Fruit fly (Drosophila melanogaster): ENCODE data around the gene ppk10.

ppk10 gene

dm6 chr2L:10466865-10467270 is 14.7 kb upstream of the ppk10 start (continued):
- peak; percentile 49 for TF ChIP-seq CG18619 (GFP tag; optimal IDR thresholded peaks at IDR 0.05)
- TF ChIP-seq Gsc (GFP tag; IDR thresholded peaks at IDR 0.05): peak; percentile 49
- TF ChIP-seq abd-A (tag; optimal IDR thresholded peaks at IDR 0.05): no peak
- TF ChIP-seq CG14050 (GFP tag; IDR thresholded peaks at IDR 0.05): no peak
- TF ChIP-seq CG16863 (GFP tag; optimal IDR thresholded peaks at IDR 0.05): peak; percentile 57
- TF ChIP-seq CG10959 (GFP tag; IDR thresholded peaks at IDR 0.05): no peak; the same call in 1 of the 2 replicates
- TF ChIP-seq H2.0 (GFP tag; IDR thresholded peaks at IDR 0.05): peak; percentile 23; the same call in 1 of the 2 replicates
- TF ChIP-seq CG4282 (GFP tag; optimal IDR thresholded peaks at IDR 0.05): no peak
- TF ChIP-seq Dfd (GFP tag; optimal IDR thresholded peaks at IDR 0.05): no peak
- TF ChIP-seq CG4854 (GFP tag; optimal IDR thresholded peaks at IDR 0.05): peak; percentile 14
- no peak for TF ChIP-seq inv (GFP tag; IDR thresholded peaks at IDR 0.05; ENCODE audit: partially characterized antibody)
- no peak for TF ChIP-seq CG17568 (GFP tag; optimal IDR thresholded peaks at IDR 0.05)
- TF ChIP-seq CG6683 (GFP tag; optimal IDR thresholded peaks at IDR 0.05): peak; percentile 21
- TF ChIP-seq scrt (GFP tag; optimal IDR thresholded peaks at IDR 0.05): no peak
- peak; percentile 63 for TF ChIP-seq tin (GFP tag; optimal IDR thresholded peaks at IDR 0.05)
- TF ChIP-seq lilli (GFP tag; optimal IDR thresholded peaks at IDR 0.05): peak; percentile 35
- TF ChIP-seq CG4328 (GFP tag; optimal IDR thresholded peaks at IDR 0.05): no peak
- peak; percentile 36 for TF ChIP-seq CG18599 (GFP tag; optimal IDR thresholded peaks at IDR 0.05)
- peak; percentile 19 for TF ChIP-seq sqz (GFP tag; optimal IDR thresholded peaks at IDR 0.05)
- TF ChIP-seq CG5180 (GFP tag; optimal IDR thresholded peaks at IDR 0.05): peak; percentile 82
- TF ChIP-seq CG11085 (GFP tag; IDR thresholded peaks at IDR 0.05): no peak
- no peak for TF ChIP-seq insv (GFP tag; optimal IDR thresholded peaks at IDR 0.05)
- TF ChIP-seq CG16779 (GFP tag; IDR thresholded peaks at IDR 0.05): no peak
- TF ChIP-seq dmrt99B (tag; optimal IDR thresholded peaks at IDR 0.05): peak; percentile 80
- no peak for TF ChIP-seq CG42726 (GFP tag; IDR thresholded peaks at IDR 0.05; ENCODE audit: partially characterized antibody)
- no peak for TF ChIP-seq p53 (GFP tag; optimal IDR thresholded peaks at IDR 0.05)
- no peak for TF ChIP-seq Fer2 (tag; optimal IDR thresholded peaks at IDR 0.05)
- TF ChIP-seq sob (GFP tag; IDR thresholded peaks at IDR 0.05): peak; percentile 57
- TF ChIP-seq gsb-n (tag; optimal IDR thresholded peaks at IDR 0.05): peak; percentile 6
- TF ChIP-seq ara (GFP tag; IDR thresholded peaks at IDR 0.05): peak; percentile 63; the same call in 1 of the 2 replicates
- peak; percentile 28 for TF ChIP-seq CG7786 (GFP tag; optimal IDR thresholded peaks at IDR 0.05)
- peak; percentile 17 for TF ChIP-seq twi (tag; optimal IDR thresholded peaks at IDR 0.05)
- TF ChIP-seq CG3726 (GFP tag; IDR thresholded peaks at IDR 0.05): no peak
- no peak for TF ChIP-seq pfk (GFP tag; optimal IDR thresholded peaks at IDR 0.05)
- TF ChIP-seq dimm (GFP tag; IDR thresholded peaks at IDR 0.05): no peak
- TF ChIP-seq stwl (tag; optimal IDR thresholded peaks at IDR 0.05): no peak
- no peak for TF ChIP-seq h (optimal IDR thresholded peaks at IDR 0.05)
- TF ChIP-seq Max (GFP tag; optimal IDR thresholded peaks at IDR 0.05): peak; percentile 58
- TF ChIP-seq klu (GFP tag; IDR thresholded peaks at IDR 0.05): no peak
- TF ChIP-seq Sin3A (optimal IDR thresholded peaks at IDR 0.05): no peak
- peak; percentile 60 for TF ChIP-seq Six4 (GFP tag; optimal IDR thresholded peaks at IDR 0.05)
- peak; percentile 15 for TF ChIP-seq CG10462 (GFP tag; optimal IDR thresholded peaks at IDR 0.05)
- TF ChIP-seq psq (GFP tag; optimal IDR thresholded peaks at IDR 0.05): peak; percentile 10
- no peak for TF ChIP-seq zf30C (GFP tag; optimal IDR thresholded peaks at IDR 0.05)
- no peak for TF ChIP-seq Hmr (GFP tag; optimal IDR thresholded peaks at IDR 0.05)
- no peak for TF ChIP-seq Side (GFP tag; optimal IDR thresholded peaks at IDR 0.05)
- no peak for TF ChIP-seq Dll (GFP tag; IDR thresholded peaks at IDR 0.05; ENCODE audit: partially characterized antibody)
- TF ChIP-seq croc (GFP tag; conservative IDR thresholded peaks at IDR 0.05): peak; percentile 69
- no peak for TF ChIP-seq da (GFP tag; optimal IDR thresholded peaks at IDR 0.05)
- TF ChIP-seq Xrp1 (GFP tag; IDR thresholded peaks at IDR 0.05): peak; percentile 78
- TF ChIP-seq B-H1 (GFP tag; IDR thresholded peaks at IDR 0.05): peak; percentile 30; the same call in 1 of the 3 replicates
- no peak; the same call in 1 of the 2 replicates for TF ChIP-seq danr (GFP tag; IDR thresholded peaks at IDR 0.05)

Measured in whole organism, embryonic.